Fruit fly (Drosophila melanogaster) whole organism, embryonic: ENCODE results near the gene Ir94d.

Experiments used
- Blimp-1 ChIP-seq: fragments of 200-800 bp; sonication (Bioruptor generic); optimal IDR thresholded peaks from 3 replicates; lab custom pipeline; 2018; ENCODE audit warnings: missing biosample characterization, missing genetic modification characterization, mild to moderate bottlenecking, moderate library complexity, missing genetic modification reagents
- Bteb2 ChIP-seq: fragments of 200-800 bp; sonication (Bioruptor generic); optimal IDR thresholded peaks from 2 replicates; lab custom pipeline; 2016; ENCODE audit warnings: missing biosample characterization, missing genetic modification characterization
- CG11560 ChIP-seq: fragments of 200-800 bp; sonication (Bioruptor generic); IDR thresholded peaks from 3 replicates; pipeline ENCODE4 v1.3.6; 2022; ENCODE audit warnings: missing biosample characterization, missing genetic modification characterization
- CG12071 ChIP-seq: fragments of 200-800 bp; sonication (Bioruptor generic); optimal IDR thresholded peaks from 3 replicates; lab custom pipeline; 2018; ENCODE audit warnings: missing biosample characterization, mild to moderate bottlenecking, missing genetic modification characterization
- CG12299 ChIP-seq: fragments of 200-800 bp; sonication (Bioruptor generic); optimal IDR thresholded peaks from 2 replicates; lab custom pipeline; 2018; ENCODE audit warnings: missing biosample characterization, mild to moderate bottlenecking, missing genetic modification characterization
- CG12769 ChIP-seq: fragments of 200-800 bp; sonication (Bioruptor generic); optimal IDR thresholded peaks from 2 replicates; lab custom pipeline; 2019; ENCODE audit warnings: missing biosample characterization, mild to moderate bottlenecking, missing genetic modification characterization, moderate library complexity
- CG12942 ChIP-seq: fragments of 200-800 bp; sonication (Bioruptor generic); optimal IDR thresholded peaks from 3 replicates; lab custom pipeline; 2016; ENCODE audit warnings: missing biosample characterization, missing genetic modification characterization
- CG13424 ChIP-seq: fragments of 200-800 bp; sonication (Bioruptor generic); optimal IDR thresholded peaks from 2 replicates; lab custom pipeline; 2019; ENCODE audit warnings: missing biosample characterization, mild to moderate bottlenecking, missing genetic modification characterization, moderate library complexity
- CG13624 ChIP-seq: fragments of 200-800 bp; sonication (Bioruptor generic); optimal IDR thresholded peaks from 2 replicates; lab custom pipeline; 2016; ENCODE audit warnings: missing biosample characterization, missing genetic modification characterization
- CG1602 ChIP-seq: fragments of 200-800 bp; sonication (Bioruptor generic); optimal IDR thresholded peaks from 3 replicates; lab custom pipeline; 2016; ENCODE audit warnings: missing biosample characterization, missing genetic modification characterization
- CG1647 ChIP-seq: fragments of 200-800 bp; sonication (Bioruptor generic); optimal IDR thresholded peaks from 3 replicates; lab custom pipeline; 2016; ENCODE audit warnings: missing biosample characterization, missing genetic modification characterization
- CG17328 ChIP-seq: fragments of 200-800 bp; sonication (Bioruptor generic); IDR thresholded peaks from 2 replicates; pipeline ENCODE4 v1.3.6; 2022; ENCODE audit warnings: missing biosample characterization, missing genetic modification characterization
- CG2116 ChIP-seq: fragments of 200-800 bp; sonication (Bioruptor generic); optimal IDR thresholded peaks from 3 replicates; lab custom pipeline; 2018; ENCODE audit warnings: missing biosample characterization, mild to moderate bottlenecking, missing genetic modification characterization
- CG2120 ChIP-seq: fragments of 200-800 bp; sonication (Bioruptor generic); optimal IDR thresholded peaks from 3 replicates; lab custom pipeline; 2016; ENCODE audit warnings: missing biosample characterization, missing genetic modification characterization
- CG2202 ChIP-seq: fragments of 200-800 bp; sonication (Bioruptor generic); optimal IDR thresholded peaks from 2 replicates; lab custom pipeline; 2018; ENCODE audit warnings: missing biosample characterization, mild to moderate bottlenecking, missing genetic modification characterization
- CG31224 ChIP-seq: fragments of 200-800 bp; sonication (Bioruptor generic); IDR thresholded peaks from 2 replicates; pipeline ENCODE4 v1.3.6; 2022; ENCODE audit warnings: missing biosample characterization, missing genetic modification characterization
- CG31388 ChIP-seq: fragments of 200-800 bp; sonication (Bioruptor generic); optimal IDR thresholded peaks from 2 replicates; lab custom pipeline; 2016; ENCODE audit warnings: missing biosample characterization, missing genetic modification characterization
- CG4328 ChIP-seq: fragments of 200-800 bp; sonication (Bioruptor generic); optimal IDR thresholded peaks from 3 replicates; lab custom pipeline; 2017; ENCODE audit warnings: missing biosample characterization, missing genetic modification reagents, missing genetic modification characterization
- CG4617 ChIP-seq: fragments of 200-800 bp; sonication (Bioruptor generic); optimal IDR thresholded peaks from 3 replicates; lab custom pipeline; 2016; ENCODE audit warnings: missing biosample characterization, missing genetic modification characterization, borderline replicate concordance
- CG7987 ChIP-seq: fragments of 200-800 bp; sonication (Bioruptor generic); optimal IDR thresholded peaks from 2 replicates; lab custom pipeline; 2018; ENCODE audit warnings: missing biosample characterization, mild to moderate bottlenecking, missing genetic modification characterization, moderate library complexity
- CG9215 ChIP-seq: fragments of 200-800 bp; sonication (Bioruptor generic); IDR thresholded peaks from 2 replicates; pipeline ENCODE4 v1.3.6; 2022; ENCODE audit warnings: missing biosample characterization, missing genetic modification characterization
- CG9876 ChIP-seq: fragments of 200-800 bp; sonication (Bioruptor generic); optimal IDR thresholded peaks from 2 replicates; lab custom pipeline; 2016; ENCODE audit warnings: missing biosample characterization, missing genetic modification characterization
- Dll ChIP-seq: fragments of 200-800 bp; sonication (Bioruptor generic); IDR thresholded peaks from 4 replicates; pipeline ENCODE4 v1.3.6; 2022; ENCODE audit warnings: missing biosample characterization, missing genetic modification characterization; ENCODE audit not compliant: partially characterized antibody
- Dp ChIP-seq: fragments of 200-800 bp; sonication (Bioruptor generic); optimal IDR thresholded peaks from 2 replicates; lab custom pipeline; 2018; ENCODE audit warnings: missing biosample characterization, mild to moderate bottlenecking, missing genetic modification characterization, moderate library complexity
- Eip74EF ChIP-seq, 2 experiments: fragments of 200-800 bp in 1 of 2; fragments of >200 bp in 1 of 2; sonication (Bioruptor generic) in 1 of 2; optimal IDR thresholded peaks; 2 replicates each; lab custom pipeline; 2017 to 2019; ENCODE audit warnings: missing biosample characterization in 2 of 2, missing genetic modification characterization in 2 of 2, mild to moderate bottlenecking in 1 of 2, moderate library complexity in 1 of 2
- Elba2 ChIP-seq: fragments of 200-800 bp; sonication (Bioruptor generic); optimal IDR thresholded peaks from 3 replicates; lab custom pipeline; 2016; ENCODE audit warnings: missing biosample characterization, missing genetic modification characterization
- HHEX ChIP-seq: fragments of 200-800 bp; sonication (Bioruptor generic); optimal IDR thresholded peaks from 3 replicates; lab custom pipeline; 2017; ENCODE audit warnings: missing biosample characterization, mild to moderate bottlenecking, missing genetic modification characterization, missing genetic modification reagents
- HLH4C ChIP-seq: fragments of 200-800 bp; sonication (Bioruptor generic); IDR thresholded peaks from 3 replicates; pipeline ENCODE4 v1.3.6; 2022; ENCODE audit warnings: missing biosample characterization, missing genetic modification characterization; ENCODE audit not compliant: partially characterized antibody
- HmgZ ChIP-seq: fragments of 200-800 bp; sonication (Bioruptor generic); optimal IDR thresholded peaks from 2 replicates; lab custom pipeline; 2018; ENCODE audit warnings: missing biosample characterization, mild to moderate bottlenecking, missing genetic modification characterization
- Hr3 ChIP-seq: fragments of 200-800 bp; sonication (Bioruptor generic); optimal IDR thresholded peaks from 3 replicates; lab custom pipeline; 2016; ENCODE audit warnings: missing biosample characterization, missing genetic modification characterization
- ab ChIP-seq: fragments of 200-800 bp; sonication (Bioruptor generic); optimal IDR thresholded peaks from 2 replicates; lab custom pipeline; 2016; ENCODE audit warnings: missing biosample characterization, missing genetic modification characterization
- al ChIP-seq: fragments of 200-800 bp; sonication (Bioruptor generic); IDR thresholded peaks from 2 replicates; pipeline ENCODE4 v1.3.6; 2022; ENCODE audit warnings: missing biosample characterization, missing genetic modification characterization
- amos ChIP-seq: fragments of 200-800 bp; sonication (Bioruptor generic); IDR thresholded peaks from 2 replicates; pipeline ENCODE4 v1.3.6; 2022; ENCODE audit warnings: missing biosample characterization, missing genetic modification characterization; ENCODE audit not compliant: partially characterized antibody
- az2 ChIP-seq: fragments of 200-800 bp; sonication (Bioruptor generic); optimal IDR thresholded peaks from 3 replicates; lab custom pipeline; 2016; ENCODE audit warnings: missing biosample characterization, missing genetic modification characterization
- caup ChIP-seq: fragments of 200-800 bp; sonication (Bioruptor generic); optimal IDR thresholded peaks from 3 replicates; lab custom pipeline; 2017; ENCODE audit warnings: missing biosample characterization, mild to moderate bottlenecking, missing genetic modification characterization, moderate library complexity; ENCODE audit not compliant: severe bottlenecking
- ci ChIP-seq: fragments of 200-800 bp; sonication (Bioruptor generic); IDR thresholded peaks from 3 replicates; pipeline ENCODE4 v1.3.6; 2022; ENCODE audit warnings: missing biosample characterization, missing genetic modification characterization
- esg ChIP-seq: fragments of 200-800 bp; sonication (Bioruptor generic); conservative IDR thresholded peaks from 2 replicates; pipeline ENCODE4 v1.3.6; 2022; ENCODE audit warnings: missing biosample characterization, missing genetic modification characterization
- fd64A ChIP-seq: fragments of 200-800 bp; sonication (Bioruptor generic); optimal IDR thresholded peaks from 3 replicates; lab custom pipeline; 2018; ENCODE audit warnings: missing biosample characterization, mild to moderate bottlenecking, missing genetic modification characterization
- fru ChIP-seq: fragments of >200 bp; optimal IDR thresholded peaks from 2 replicates; lab custom pipeline; 2017
- gcm ChIP-seq: fragments of 200-800 bp; sonication (Bioruptor generic); optimal IDR thresholded peaks from 2 replicates; lab custom pipeline; 2019; ENCODE audit warnings: missing biosample characterization, mild to moderate bottlenecking, missing genetic modification characterization, moderate library complexity
- grn ChIP-seq: fragments of 200-800 bp; sonication (Bioruptor generic); optimal IDR thresholded peaks from 3 replicates; lab custom pipeline; 2017; ENCODE audit warnings: missing biosample characterization, missing genetic modification characterization
- jigr1 ChIP-seq: fragments of 200-800 bp; sonication (Bioruptor generic); IDR thresholded peaks from 3 replicates; pipeline ENCODE4 v1.3.6; 2022; ENCODE audit warnings: missing biosample characterization, missing genetic modification characterization
- mirr ChIP-seq: fragments of 200-800 bp; sonication (Bioruptor generic); optimal IDR thresholded peaks from 3 replicates; lab custom pipeline; 2018; ENCODE audit warnings: missing biosample characterization, mild to moderate bottlenecking, missing genetic modification characterization
- nom ChIP-seq: fragments of 200-800 bp; sonication (Bioruptor generic); optimal IDR thresholded peaks from 2 replicates; lab custom pipeline; 2017; ENCODE audit warnings: missing biosample characterization, missing genetic modification characterization, mild to moderate bottlenecking, moderate library complexity, missing genetic modification reagents
- row ChIP-seq: fragments of 200-800 bp; sonication (Bioruptor generic); IDR thresholded peaks from 3 replicates; pipeline ENCODE4 v1.3.6; 2022; ENCODE audit warnings: missing biosample characterization, missing genetic modification characterization
- slp2 ChIP-seq: fragments of 200-800 bp; sonication (Bioruptor generic); optimal IDR thresholded peaks from 2 replicates; lab custom pipeline; 2016; ENCODE audit warnings: missing biosample characterization, missing genetic modification characterization
- tgo ChIP-seq: fragments of 200-800 bp; sonication (Bioruptor generic); IDR thresholded peaks from 3 replicates; pipeline ENCODE4 v1.3.6; 2022; ENCODE audit warnings: missing biosample characterization, missing genetic modification characterization
- unc-4 ChIP-seq: fragments of 200-800 bp; sonication (Bioruptor generic); IDR thresholded peaks from 2 replicates; pipeline ENCODE4 v1.3.6; 2022; ENCODE audit warnings: missing biosample characterization, missing genetic modification characterization; ENCODE audit not compliant: partially characterized antibody
- vvl ChIP-seq: fragments of 200-800 bp; sonication (Bioruptor generic); IDR thresholded peaks from 2 replicates; pipeline ENCODE4 v1.3.6; 2022; ENCODE audit warnings: missing biosample characterization, missing genetic modification characterization
- z ChIP-seq: fragments of 200-800 bp; sonication (Bioruptor generic); IDR thresholded peaks from 3 replicates; pipeline ENCODE4 v1.3.6; 2022; ENCODE audit warnings: missing biosample characterization, missing genetic modification characterization

Gene Ir94d

dm6 chr3R:23384591-23385260 is 17.9 kb upstream of the Ir94d start, which contains the start of gene CG4393 (continued):
- TF ChIP-seq az2 (GFP tag; lab: Kevin White, UChicago) (no peak), CG2116 (GFP tag; lab: Kevin White, UChicago) (no peak), CG12942 (GFP tag; lab: Kevin White, UChicago) (no peak), Bteb2 (GFP tag; lab: Kevin White, UChicago) (no peak), row (GFP tag; lab: Robert Waterston, UW) (peak; percentile 51), tgo (no peak), nom (GFP tag; lab: Kevin White, UChicago) (peak; percentile 80), HmgZ (tag; lab: Kevin White, UChicago) (no peak), gcm (GFP tag; lab: Kevin White, UChicago) (peak; percentile 94), CG2202 (tag; lab: Kevin White, UChicago) (no peak), CG4328 (GFP tag; lab: Kevin White, UChicago) (no peak), unc-4 (GFP tag; lab: Robert Waterston, UW) (no peak), fd64A (GFP tag; lab: Kevin White, UChicago) (no peak), jigr1 (no peak), CG31224 (GFP tag; lab: Robert Waterston, UW) (no peak), ci (GFP tag; lab: Robert Waterston, UW) (0 out of 3 replicates have a peak, but pooled peaks have one; percentile 35), CG12299 (no peak), CG4617 (GFP tag; lab: Kevin White, UChicago) (no peak), Blimp-1 (GFP tag; lab: Kevin White, UChicago) (peak; percentile 61), CG9876 (GFP tag; lab: Kevin White, UChicago) (no peak), CG11560 (tag; lab: Robert Waterston, UW) (no peak), CG2120 (no peak), al (GFP tag; lab: Robert Waterston, UW) (no peak), Dll (peak; percentile 36; the same call in 2 of the 4 replicates), CG7987 (GFP tag; lab: Kevin White, UChicago) (no peak), Hr3 (GFP tag; lab: Kevin White, UChicago) (no peak), vvl (GFP tag; lab: Robert Waterston, UW) (0 out of 2 replicates have a peak, but pooled peaks have one; percentile 24), CG13424 (tag; lab: Kevin White, UChicago) (no peak), caup (no peak), HLH4C (GFP tag; lab: Robert Waterston, UW) (0 out of 3 replicates have a peak, but pooled peaks have one; percentile 30), CG13624 (GFP tag; lab: Kevin White, UChicago) (no peak), Eip74EF (GFP tag; optimal IDR thresholded peaks at IDR 0.05; lab: Kevin White, UChicago) (no peak), grn (GFP tag; lab: Kevin White, UChicago) (no peak), CG1647 (GFP tag; lab: Kevin White, UChicago) (no peak), amos (no peak), Dp (GFP tag; lab: Kevin White, UChicago) (no peak), CG12071 (no peak), CG31388 (no peak), HHEX (no peak), z (GFP tag; lab: Robert Waterston, UW) (peak; percentile 73; the same call in 2 of the 3 replicates), CG17328 (GFP tag; lab: Robert Waterston, UW) (no peak), CG12769 (tag; lab: Kevin White, UChicago) (no peak), Elba2 (GFP tag; lab: Kevin White, UChicago) (no peak), slp2 (GFP tag; lab: Kevin White, UChicago) (no peak), CG1602 (GFP tag; lab: Kevin White, UChicago) (no peak), ab (GFP tag; lab: Kevin White, UChicago) (no peak), CG9215 (no peak), esg (GFP tag; lab: Robert Waterston, UW) (no peak), mirr (GFP tag; lab: Kevin White, UChicago) (no peak), fru (lab: Kevin White, UChicago) (no peak)
